Fruit fly (Drosophila melanogaster) whole organism, prepupa: Measurements from ENCODE around the gene CG10561.
A peak's percentile ranks its signal among the peaks of the same experiment; 100 is the strongest.

Experiments used
- CG16779 ChIP-seq: fragments of 200-800 bp; sonication (Bioruptor generic); optimal IDR thresholded peaks from 3 replicates; lab custom pipeline; 2017; ENCODE audit warnings: missing biosample characterization, mild to moderate bottlenecking, missing genetic modification characterization
- CG34406 ChIP-seq: fragments of 200-800 bp; sonication (Bioruptor generic); optimal IDR thresholded peaks from 3 replicates; lab custom pipeline; 2016; ENCODE audit warnings: missing biosample characterization, missing genetic modification characterization
- CG6276 ChIP-seq: fragments of 200-800 bp; sonication (Bioruptor generic); optimal IDR thresholded peaks from 2 replicates; lab custom pipeline; 2017; ENCODE audit warnings: missing biosample characterization, mild to moderate bottlenecking, missing genetic modification characterization
- CG6854 ChIP-seq: fragments of 200-800 bp; sonication (Bioruptor generic); optimal IDR thresholded peaks from 2 replicates; lab custom pipeline; 2017; ENCODE audit warnings: missing biosample characterization, mild to moderate bottlenecking, missing genetic modification characterization
- CG8119 ChIP-seq: fragments of 200-800 bp; sonication (Bioruptor generic); IDR thresholded peaks from 3 replicates; pipeline ENCODE4 v1.3.6; 2022; ENCODE audit warnings: missing biosample characterization, missing genetic modification characterization
- Lpt ChIP-seq: fragments of 200-800 bp; sonication (Bioruptor generic); optimal IDR thresholded peaks from 3 replicates; lab custom pipeline; 2016; ENCODE audit warnings: missing biosample characterization, missing genetic modification characterization
- OdsH ChIP-seq: fragments of 200-800 bp; sonication (Bioruptor generic); optimal IDR thresholded peaks from 3 replicates; lab custom pipeline; 2016; ENCODE audit warnings: missing biosample characterization, missing genetic modification characterization
- Smox ChIP-seq: fragments of 200-800 bp; sonication (Bioruptor generic); optimal IDR thresholded peaks from 3 replicates; lab custom pipeline; 2016; ENCODE audit warnings: missing biosample characterization, missing genetic modification characterization
- dac ChIP-seq: fragments of 200-800 bp; sonication (Bioruptor generic); optimal IDR thresholded peaks from 2 replicates; lab custom pipeline; 2017; ENCODE audit warnings: missing biosample characterization, mild to moderate bottlenecking, missing genetic modification characterization
- net ChIP-seq: fragments of 200-800 bp; sonication (Bioruptor generic); optimal IDR thresholded peaks from 3 replicates; lab custom pipeline; 2016; ENCODE audit warnings: missing biosample characterization, missing genetic modification characterization
- spab ChIP-seq: fragments of 200-800 bp; sonication (Bioruptor generic); optimal IDR thresholded peaks from 2 replicates; lab custom pipeline; 2017; ENCODE audit warnings: missing biosample characterization, mild to moderate bottlenecking, missing genetic modification characterization, missing genetic modification reagents
- ss ChIP-seq, 2 experiments: fragments of 200-800 bp; sonication (Bioruptor generic); optimal IDR thresholded peaks; 2 replicates in 1 of 2; 3 replicates in 1 of 2; lab custom pipeline; 2017 to 2018; ENCODE audit warnings: mild to moderate bottlenecking in 2 of 2, missing biosample characterization in 2 of 2, missing genetic modification characterization in 2 of 2, moderate library complexity in 1 of 2

DNA sequence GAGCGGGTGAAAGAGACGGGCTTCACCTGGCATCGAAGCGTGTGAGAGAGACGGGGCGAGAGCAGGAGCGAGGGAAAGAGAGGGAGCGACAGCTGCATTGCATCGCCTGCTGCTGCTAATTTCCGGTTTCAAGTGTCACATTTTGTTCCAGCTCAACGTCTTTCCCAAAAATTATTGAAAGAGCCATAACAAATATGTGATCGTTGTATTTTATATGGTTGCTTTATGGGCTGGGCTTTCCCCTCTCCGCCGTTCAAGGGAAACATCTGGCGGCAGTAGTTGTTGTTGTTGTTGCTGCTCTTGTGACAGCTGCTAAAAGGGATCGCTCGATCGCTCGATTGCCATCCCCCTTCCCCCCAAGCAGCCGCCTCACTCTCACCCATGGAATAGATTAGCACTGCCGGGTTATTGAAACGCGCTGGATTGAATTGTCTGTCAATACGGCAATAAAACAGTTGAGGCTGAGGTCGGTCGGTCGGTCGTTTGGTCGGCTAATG, 40.7 kb downstream of the CG10561 start:
- TF ChIP-seq Lpt (GFP tag; lab: Kevin White, UChicago) (no peak), net (GFP tag; lab: Kevin White, UChicago) (peak; percentile 55), dac (GFP tag; lab: Kevin White, UChicago) (no peak), Smox (GFP tag; lab: Kevin White, UChicago) (no peak), CG16779 (no peak), CG34406 (GFP tag; lab: Kevin White, UChicago) (no peak), ss (GFP tag; optimal IDR thresholded peaks at IDR 0.05; lab: Kevin White, UChicago) (peak; percentile 80 to 81), spab (GFP tag; lab: Kevin White, UChicago) (peak; percentile 13), CG8119 (GFP tag; lab: Robert Waterston, UW) (no peak), CG6276 (GFP tag; lab: Kevin White, UChicago) (no peak), CG6854 (GFP tag; lab: Kevin White, UChicago) (no peak), OdsH (no peak)
